Fruit fly (Drosophila melanogaster): ENCODE results near the gene Nek2.

Gene Nek2

dm6 chrX:7888386-7889024 lies 2.9 kb downstream of the Nek2 start, which contains the start of gene Acat1 (continued):
- no peak for TF ChIP-seq fd64A (GFP tag; optimal IDR thresholded peaks at IDR 0.05)
- TF ChIP-seq CG6813 (GFP tag; optimal IDR thresholded peaks at IDR 0.05): peak; percentile 12
- TF ChIP-seq tap (tag; optimal IDR thresholded peaks at IDR 0.05): peak; percentile 27
- TF ChIP-seq H15 (GFP tag; IDR thresholded peaks at IDR 0.05): no peak
- no peak for TF ChIP-seq CG31365 (tag; optimal IDR thresholded peaks at IDR 0.05)
- TF ChIP-seq bigmax (GFP tag; optimal IDR thresholded peaks at IDR 0.05): no peak
- peak; percentile 48 to 100 for TF ChIP-seq Pdp1 (GFP tag; optimal IDR thresholded peaks at IDR 0.05)
- TF ChIP-seq CG12391 (tag; optimal IDR thresholded peaks at IDR 0.05): peak; percentile 75
- TF ChIP-seq Neu2 (GFP tag; optimal IDR thresholded peaks at IDR 0.05; ENCODE audit: borderline replicate concordance): no peak
- no peak for TF ChIP-seq dan (GFP tag; IDR thresholded peaks at IDR 0.05)
- TF ChIP-seq CG9215 (GFP tag; IDR thresholded peaks at IDR 0.05): 0 out of 2 replicates have a peak, but pooled peaks have one; percentile 13
- TF ChIP-seq Fer1 (GFP tag; optimal IDR thresholded peaks at IDR 0.05): no peak
- no peak for TF ChIP-seq nau (GFP tag; optimal IDR thresholded peaks at IDR 0.05)
- TF ChIP-seq ash1 (GFP tag; optimal IDR thresholded peaks at IDR 0.05): no peak
- peak; percentile 56 to 94 for TF ChIP-seq insv (GFP tag; optimal IDR thresholded peaks at IDR 0.05)
- TF ChIP-seq sna (GFP tag; IDR thresholded peaks at IDR 0.05; ENCODE audit: partially characterized antibody): 0 out of 2 replicates have a peak, but pooled peaks have one; percentile 29
- peak; percentile 29 for TF ChIP-seq CG9817 (tag; optimal IDR thresholded peaks at IDR 0.05)
- TF ChIP-seq croc (GFP tag; conservative IDR thresholded peaks at IDR 0.05): no peak
- TF ChIP-seq sd (tag; optimal IDR thresholded peaks at IDR 0.05): no peak
- TF ChIP-seq mirr (GFP tag; optimal IDR thresholded peaks at IDR 0.05): no peak
- peak; percentile 77 for TF ChIP-seq zfh2 (GFP tag; optimal IDR thresholded peaks at IDR 0.05)
- TF ChIP-seq luna (GFP tag; optimal IDR thresholded peaks at IDR 0.05): peak; percentile 39
- peak; percentile 22 for TF ChIP-seq CG17186 (GFP tag; optimal IDR thresholded peaks at IDR 0.05)
- TF ChIP-seq CG17359 (tag; optimal IDR thresholded peaks at IDR 0.05): no peak
- no peak for TF ChIP-seq emc (GFP tag; optimal IDR thresholded peaks at IDR 0.05)
- TF ChIP-seq inv (GFP tag; IDR thresholded peaks at IDR 0.05; ENCODE audit: partially characterized antibody): peak; percentile 25; the same call in 1 of the 2 replicates
- TF ChIP-seq ERR (GFP tag; optimal IDR thresholded peaks at IDR 0.05): no peak
- TF ChIP-seq Side (GFP tag; optimal IDR thresholded peaks at IDR 0.05): peak; percentile 33
- no peak for TF ChIP-seq CG7357 (GFP tag; IDR thresholded peaks at IDR 0.05)
- peak; percentile 38 for TF ChIP-seq NC2β (GFP tag; optimal IDR thresholded peaks at IDR 0.05)
- TF ChIP-seq Lhr (GFP tag; optimal IDR thresholded peaks at IDR 0.05): peak; percentile 27
- TF ChIP-seq tin (GFP tag; optimal IDR thresholded peaks at IDR 0.05): peak; percentile 49
- TF ChIP-seq Eip74EF (GFP tag; optimal IDR thresholded peaks at IDR 0.05): no peak
- TF ChIP-seq cato (GFP tag; optimal IDR thresholded peaks at IDR 0.05; ENCODE audit: borderline replicate concordance): peak; percentile 12
- TF ChIP-seq CG7372 (GFP tag; IDR thresholded peaks at IDR 0.05): peak; percentile 34; the same call in 1 of the 2 replicates
- peak; percentile 8 for TF ChIP-seq gcm (GFP tag; optimal IDR thresholded peaks at IDR 0.05)
- TF ChIP-seq CG18599 (GFP tag; optimal IDR thresholded peaks at IDR 0.05): peak; percentile 74
- TF ChIP-seq CG12769 (tag; optimal IDR thresholded peaks at IDR 0.05): no peak
- no peak for TF ChIP-seq CG42726 (GFP tag; IDR thresholded peaks at IDR 0.05; ENCODE audit: partially characterized antibody)
- TF ChIP-seq B-H2 (GFP tag; optimal IDR thresholded peaks at IDR 0.05): no peak
- no peak for TF ChIP-seq ase (GFP tag; IDR thresholded peaks at IDR 0.05)
- TF ChIP-seq org-1 (GFP tag; optimal IDR thresholded peaks at IDR 0.05): no peak
- TF ChIP-seq CG11504 (tag; optimal IDR thresholded peaks at IDR 0.05): no peak
- TF ChIP-seq CG11398 (GFP tag; optimal IDR thresholded peaks at IDR 0.05): no peak
- peak; percentile 32 for TF ChIP-seq dm (GFP tag; optimal IDR thresholded peaks at IDR 0.05)
- no peak for TF ChIP-seq abd-A (tag; optimal IDR thresholded peaks at IDR 0.05)
- TF ChIP-seq chn (GFP tag; optimal IDR thresholded peaks at IDR 0.05): peak; percentile 53
- peak; percentile 49 for TF ChIP-seq Sry-β (GFP tag; optimal IDR thresholded peaks at IDR 0.05)

All from whole organism, embryonic.